Fruit fly (Drosophila melanogaster): ENCODE measurements around the gene CG7148.

The CG7148 gene

dm6 chr3L:21879344-21879743 is 47.3 kb upstream of the CG7148 start (continued):
- TF ChIP-seq ac (GFP tag; optimal IDR thresholded peaks at IDR 0.05) = no peak
- TF ChIP-seq CG7357 (GFP tag; IDR thresholded peaks at IDR 0.05) = no peak
- TF ChIP-seq CG11695 (GFP tag; IDR thresholded peaks at IDR 0.05) = peak; percentile 35; the same call in 1 of the 3 replicates
- TF ChIP-seq vnd (GFP tag; IDR thresholded peaks at IDR 0.05; ENCODE audit: partially characterized antibody) = 0 out of 3 replicates have a peak, but pooled peaks have one; percentile 51
- TF ChIP-seq Hr51 (GFP tag; optimal IDR thresholded peaks at IDR 0.05) = no peak
- peak; percentile 41 for TF ChIP-seq dm (GFP tag; optimal IDR thresholded peaks at IDR 0.05)
- TF ChIP-seq CG8290 (GFP tag; optimal IDR thresholded peaks at IDR 0.05) = no peak
- TF ChIP-seq CG8290 (tag; optimal IDR thresholded peaks at IDR 0.05) = peak; percentile 35 to 80
- TF ChIP-seq CG31365 (tag; optimal IDR thresholded peaks at IDR 0.05) = peak; percentile 47
- TF ChIP-seq Doc3 (GFP tag; IDR thresholded peaks at IDR 0.05; ENCODE audit: partially characterized antibody) = 0 out of 3 replicates have a peak, but pooled peaks have one; percentile 38
- TF ChIP-seq CG12236 (GFP tag; optimal IDR thresholded peaks at IDR 0.05) = no peak
- no peak for TF ChIP-seq Chrac-16 (GFP tag; optimal IDR thresholded peaks at IDR 0.05)
- TF ChIP-seq Hr78 (GFP tag; optimal IDR thresholded peaks at IDR 0.05) = no peak
- no peak for TF ChIP-seq CG14050 (GFP tag; IDR thresholded peaks at IDR 0.05)
- no peak for TF ChIP-seq exex (tag; optimal IDR thresholded peaks at IDR 0.05)
- TF ChIP-seq lab (GFP tag; optimal IDR thresholded peaks at IDR 0.05) = peak; percentile 52
- peak; percentile 11; the same call in 1 of the 2 replicates for TF ChIP-seq CG10366 (GFP tag; IDR thresholded peaks at IDR 0.05)
- peak; percentile 54; the same call in 2 of the 3 replicates for TF ChIP-seq zfh1 (GFP tag; IDR thresholded peaks at IDR 0.05)
- TF ChIP-seq CG15479 (GFP tag; optimal IDR thresholded peaks at IDR 0.05) = peak; percentile 62
- no peak for TF ChIP-seq CG17361 (GFP tag; IDR thresholded peaks at IDR 0.05)
- peak; percentile 26; the same call in 1 of the 2 replicates for TF ChIP-seq Xrp1 (GFP tag; IDR thresholded peaks at IDR 0.05)
- TF ChIP-seq E2f1 (GFP tag; IDR thresholded peaks at IDR 0.05) = no peak
- peak; percentile 10 for TF ChIP-seq CG6854 (GFP tag; optimal IDR thresholded peaks at IDR 0.05)
- TF ChIP-seq lov (optimal IDR thresholded peaks at IDR 0.05) = no peak
- no peak; the same call in 2 of the 3 replicates for TF ChIP-seq lov (GFP tag; IDR thresholded peaks at IDR 0.05)
- TF ChIP-seq D19A (tag; optimal IDR thresholded peaks at IDR 0.05) = peak; percentile 0
- TF ChIP-seq CG11723 (GFP tag; optimal IDR thresholded peaks at IDR 0.05) = peak; percentile 29
- no peak for TF ChIP-seq Ssrp (tag; optimal IDR thresholded peaks at IDR 0.05)
- peak; percentile 24 for TF ChIP-seq Dp (GFP tag; optimal IDR thresholded peaks at IDR 0.05)
- TF ChIP-seq CG17912 (GFP tag; optimal IDR thresholded peaks at IDR 0.05) = peak; percentile 3
- TF ChIP-seq gro (GFP tag; optimal IDR thresholded peaks at IDR 0.05) = peak; percentile 9
- TF ChIP-seq Jarid2 (GFP tag; optimal IDR thresholded peaks at IDR 0.05) = peak; percentile 90
- TF ChIP-seq CG32532 (GFP tag; IDR thresholded peaks at IDR 0.05) = peak; percentile 63; the same call in 1 of the 2 replicates
- TF ChIP-seq bcd (GFP tag; optimal IDR thresholded peaks at IDR 0.05) = no peak
- TF ChIP-seq Taf1 (GFP tag; IDR thresholded peaks at IDR 0.05) = no peak
- TF ChIP-seq bbx (GFP tag; IDR thresholded peaks at IDR 0.05; ENCODE audit: partially characterized antibody) = peak; percentile 95
- no peak for TF ChIP-seq chm (GFP tag; IDR thresholded peaks at IDR 0.05)
- peak; percentile 11 for TF ChIP-seq salm (tag; optimal IDR thresholded peaks at IDR 0.05)
- TF ChIP-seq CG10654 (GFP tag; optimal IDR thresholded peaks at IDR 0.05) = no peak
- no peak for TF ChIP-seq CG15073 (GFP tag; optimal IDR thresholded peaks at IDR 0.05)
- TF ChIP-seq zen (tag; optimal IDR thresholded peaks at IDR 0.05) = no peak
- no peak for TF ChIP-seq CkIIα-i1 (GFP tag; IDR thresholded peaks at IDR 0.05)
- peak; percentile 74 for TF ChIP-seq CG34224 (GFP tag; IDR thresholded peaks at IDR 0.05; ENCODE audit: partially characterized antibody)
- TF ChIP-seq NC2α (GFP tag; optimal IDR thresholded peaks at IDR 0.05) = no peak
- no peak for TF ChIP-seq crc (GFP tag; optimal IDR thresholded peaks at IDR 0.05)
- peak; percentile 67 for TF ChIP-seq CG17186 (GFP tag; optimal IDR thresholded peaks at IDR 0.05)
- TF ChIP-seq HmgZ (tag; optimal IDR thresholded peaks at IDR 0.05) = peak; percentile 61
- no peak for TF ChIP-seq Ets65A (GFP tag)
- no peak for TF ChIP-seq ken (GFP tag; IDR thresholded peaks at IDR 0.05)
- no peak for TF ChIP-seq CG1602 (GFP tag; optimal IDR thresholded peaks at IDR 0.05)
- TF ChIP-seq CG31441 (GFP tag; IDR thresholded peaks at IDR 0.05) = no peak; the same call in 1 of the 2 replicates
